Worm (Caenorhabditis elegans) whole organism, early embryonic: ENCODE measurements around the gene dhrs-4.

Experiments used
- F13C5.2 ChIP-seq: sonication (generic microtip); optimal IDR thresholded peaks from 2 replicates; lab custom pipeline; 2017; ENCODE audit warnings: mild to moderate bottlenecking, missing genetic modification characterization, inconsistent platforms, missing compliant biosample characterization
- aly-1 ChIP-seq: sonication (generic microtip); optimal IDR thresholded peaks from 2 replicates; lab custom pipeline; 2016; ENCODE audit warnings: missing genetic modification characterization, missing compliant biosample characterization
- ama-1 ChIP-seq: fragments of 150-350 bp; optimal IDR thresholded peaks from 2 replicates; lab custom pipeline; 2014
- ceh-13 ChIP-seq: fragments of 200-800 bp; sonication (Bioruptor generic); optimal IDR thresholded peaks from 2 replicates; lab custom pipeline; 2018; ENCODE audit warnings: mild to moderate bottlenecking, missing genetic modification characterization, missing compliant biosample characterization
- ceh-36 ChIP-seq: sonication (generic microtip); optimal IDR thresholded peaks from 2 replicates; lab custom pipeline; 2016; ENCODE audit warnings: missing genetic modification characterization, inconsistent platforms, missing compliant biosample characterization
- flt-1 ChIP-seq: fragments of 200-800 bp; sonication (Bioruptor generic); IDR thresholded peaks from 2 replicates; pipeline ENCODE4 v1.3.6; 2022; ENCODE audit warnings: missing genetic modification characterization, missing compliant biosample characterization
- hmbx-1 ChIP-seq: sonication (generic microtip); optimal IDR thresholded peaks from 2 replicates; lab custom pipeline; 2016; ENCODE audit warnings: mild to moderate bottlenecking, missing genetic modification characterization, missing compliant biosample characterization
- hmg-4 ChIP-seq: fragments of 200-800 bp; sonication (Bioruptor generic); optimal IDR thresholded peaks from 2 replicates; lab custom pipeline; 2018; ENCODE audit warnings: mild to moderate bottlenecking, missing genetic modification characterization, missing compliant biosample characterization
- hnd-1 ChIP-seq: sonication (generic microtip); optimal IDR thresholded peaks from 2 replicates; lab custom pipeline; 2016; ENCODE audit warnings: missing genetic modification characterization, missing compliant biosample characterization
- pes-1 ChIP-seq: fragments of 200-800 bp; sonication (Bioruptor generic); IDR thresholded peaks from 2 replicates; pipeline ENCODE4 v1.3.6; 2022; ENCODE audit warnings: missing genetic modification reagents, missing genetic modification characterization, missing compliant biosample characterization
- scrt-1 ChIP-seq: fragments of 200-800 bp; sonication (Bioruptor generic); IDR thresholded peaks from 2 replicates; pipeline ENCODE4 v1.3.6; 2022; ENCODE audit warnings: missing genetic modification characterization, missing compliant biosample characterization
- sea-1 ChIP-seq: fragments of 200-800 bp; sonication (Bioruptor generic); conservative IDR thresholded peaks from 2 replicates; pipeline ENCODE4 v1.3.6; 2022; ENCODE audit warnings: missing genetic modification characterization, missing compliant biosample characterization
- tbx-37 ChIP-seq: fragments of 200-800 bp; sonication (Bioruptor generic); conservative IDR thresholded peaks from 2 replicates; pipeline ENCODE4 v1.3.6; 2022; ENCODE audit warnings: missing genetic modification reagents, missing genetic modification characterization, missing compliant biosample characterization
- tra-4 ChIP-seq: sonication (generic microtip); optimal IDR thresholded peaks from 2 replicates; lab custom pipeline; 2017; ENCODE audit warnings: missing genetic modification characterization, missing compliant biosample characterization

DNA sequence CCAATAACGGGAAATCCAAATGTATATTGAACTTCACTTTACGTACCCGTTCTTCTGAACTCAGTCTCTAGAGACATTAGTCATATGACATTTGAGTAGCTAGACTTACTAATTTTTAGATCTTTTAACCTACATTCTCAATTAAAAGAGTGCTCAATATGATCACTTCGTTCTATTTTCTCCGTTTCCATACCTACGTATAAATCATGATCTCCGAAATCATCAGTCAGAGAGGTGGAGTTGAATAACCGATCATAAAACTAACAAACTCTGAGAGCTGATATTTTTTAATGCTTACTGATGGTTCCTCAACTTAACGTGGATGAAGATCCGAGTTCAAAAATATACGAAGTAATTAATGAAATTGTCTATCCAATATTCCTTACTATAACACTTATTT is 41.7 kb downstream of the dhrs-4 start, which contains the start of gene srd-35:
- TF ChIP-seq ama-1 (no peak), scrt-1 (GFP tag; lab: Robert Waterston, UW) (no peak), flt-1 (GFP tag; lab: Robert Waterston, UW) (no peak), tbx-37 (GFP tag; lab: Robert Waterston, UW) (no peak), pes-1 (GFP tag; lab: Robert Waterston, UW) (no peak), hmg-4 (GFP tag; lab: Kevin White, UChicago) (no peak), F13C5.2 (tag; lab: Kevin White, UChicago) (no peak), aly-1 (tag; lab: Kevin White, UChicago) (no peak), ceh-36 (no peak), tra-4 (tag; lab: Kevin White, UChicago) (no peak), sea-1 (GFP tag; lab: Robert Waterston, UW) (no peak), hnd-1 (tag; lab: Kevin White, UChicago) (no peak), ceh-13 (GFP tag; lab: Kevin White, UChicago) (no peak), hmbx-1 (tag; lab: Kevin White, UChicago) (no peak)
